Worm (Caenorhabditis elegans): ENCODE data around the gene srr-4.

DNA sequence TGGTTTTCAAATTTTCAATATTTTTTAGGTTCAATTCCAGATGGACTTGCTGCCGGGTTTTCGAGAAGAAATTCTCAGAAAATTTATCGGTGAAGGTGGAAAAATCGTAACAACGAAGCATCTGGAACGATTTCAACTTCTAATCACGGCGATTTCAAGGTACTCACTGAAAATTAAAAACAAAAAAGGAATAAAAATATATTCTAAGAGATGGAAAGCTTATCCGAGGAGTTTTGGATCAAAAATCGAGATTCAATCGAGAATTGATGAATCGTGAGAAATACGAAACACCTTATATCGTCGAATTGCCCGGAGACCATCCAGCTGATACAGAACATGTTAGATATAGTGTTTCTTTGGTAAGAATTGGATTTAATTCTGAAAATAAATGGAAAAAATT is 33.2 kb downstream of the srr-4 start, which contains the start of gene K11D12.12:
- TF ChIP-seq T22C8.4 (GFP tag; IDR thresholded peaks at IDR 0.05): no peak
- no peak for TF ChIP-seq ref-1 (GFP tag; conservative IDR thresholded peaks at IDR 0.05)
- no peak for TF ChIP-seq klf-2 (GFP tag; conservative IDR thresholded peaks at IDR 0.05)
- no peak for TF ChIP-seq med-1 (GFP tag; optimal IDR thresholded peaks at IDR 0.05; ENCODE audit: insufficient read depth)
- TF ChIP-seq tab-1 (GFP tag; IDR thresholded peaks at IDR 0.05): no peak
- TF ChIP-seq flt-1 (GFP tag; IDR thresholded peaks at IDR 0.05): no peak
- TF ChIP-seq cog-1 (tag; optimal IDR thresholded peaks at IDR 0.05): no peak
- no peak for TF ChIP-seq ztf-29 (GFP tag; IDR thresholded peaks at IDR 0.05)

Data from whole organism, midembryonic.